Worm (Caenorhabditis elegans): ENCODE measurements around the gene M03F8.1.

DNA sequence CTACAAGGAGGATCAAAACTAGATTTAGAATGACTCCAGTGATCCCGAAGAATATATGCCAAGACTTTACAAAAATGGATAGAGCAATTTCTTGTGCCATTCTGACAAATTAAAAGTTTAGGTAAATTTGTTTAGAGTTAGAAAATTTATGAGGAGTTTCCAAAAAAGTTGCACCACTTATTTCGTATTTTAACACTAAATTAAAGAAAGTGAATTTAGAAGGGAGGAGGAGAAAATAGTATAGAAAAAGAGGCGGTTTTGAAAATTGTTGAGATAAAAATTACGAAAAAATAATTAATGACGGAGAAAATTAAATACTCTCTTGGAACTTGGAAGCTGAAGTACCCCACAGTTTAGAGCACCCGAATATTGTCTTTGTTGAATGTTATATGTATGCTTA lies 45.0 kb upstream of the M03F8.1 start, which contains the start of gene srd-15:
- TF ChIP-seq blmp-1 (tag; optimal IDR thresholded peaks at IDR 0.05) (no peak), ztf-11 (tag; optimal IDR thresholded peaks at IDR 0.05) (no peak), lin-39 (tag; optimal IDR thresholded peaks at IDR 0.05) (no peak), aly-2 (tag; optimal IDR thresholded peaks at IDR 0.05) (no peak), nhr-12 (tag; optimal IDR thresholded peaks at IDR 0.05) (no peak)

Data from whole organism, L1 larva.